Fruit fly (Drosophila melanogaster): ENCODE results near the gene lectin-29Ca.

The lectin-29Ca gene

DNA sequence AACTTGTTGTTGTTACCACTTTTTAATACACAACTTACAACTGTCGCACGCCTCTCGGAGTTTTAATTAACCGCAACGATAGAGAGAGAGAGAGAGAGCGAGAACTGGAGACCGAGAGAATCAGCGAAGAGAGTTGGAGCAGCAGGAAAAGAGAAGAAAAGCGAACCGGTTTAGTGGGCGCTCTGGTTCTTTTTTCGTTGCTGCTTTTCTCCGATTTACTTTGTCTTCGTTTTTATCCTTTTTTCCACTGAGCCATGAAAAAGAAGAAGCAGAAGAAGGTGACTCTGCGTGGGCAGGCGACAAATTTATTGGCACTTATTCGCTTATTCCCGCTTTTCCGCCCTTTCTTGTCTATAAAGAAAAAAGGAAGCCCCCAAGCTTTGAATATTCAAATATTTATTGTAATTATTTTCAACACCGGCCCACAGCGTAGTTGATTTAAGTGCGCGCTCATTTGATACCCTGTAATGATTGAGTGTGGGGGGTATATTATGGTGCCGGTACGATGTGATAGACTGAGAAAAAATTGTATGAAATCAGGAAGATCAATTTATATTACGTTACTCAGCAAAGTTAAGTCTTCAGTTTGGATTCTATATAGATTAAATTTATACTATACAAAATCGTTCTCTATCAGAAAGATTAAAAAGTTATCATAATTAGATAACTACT is 26.3 kb upstream of the lectin-29Ca start (continued):
- TF ChIP-seq OdsH (GFP tag; optimal IDR thresholded peaks at IDR 0.05) = peak; percentile 44
- peak; percentile 11 for TF ChIP-seq Met (GFP tag; optimal IDR thresholded peaks at IDR 0.05)
- peak; percentile 7; the same call in 1 of the 3 replicates for TF ChIP-seq eg (GFP tag; IDR thresholded peaks at IDR 0.05)
- TF ChIP-seq CG6163 (GFP tag; IDR thresholded peaks at IDR 0.05) = peak; percentile 72; the same call in 2 of the 3 replicates
- peak; percentile 9 for TF ChIP-seq CG3919 (GFP tag; optimal IDR thresholded peaks at IDR 0.05)
- TF ChIP-seq CG15336 (GFP tag; IDR thresholded peaks at IDR 0.05) = peak; percentile 32; the same call in 1 of the 2 replicates
- TF ChIP-seq Sox102F (GFP tag; optimal IDR thresholded peaks at IDR 0.05) = no peak
- TF ChIP-seq achi (GFP tag; optimal IDR thresholded peaks at IDR 0.05) = peak; percentile 7
- peak; percentile 67 for TF ChIP-seq CG9139 (GFP tag; optimal IDR thresholded peaks at IDR 0.05)

DNA sequence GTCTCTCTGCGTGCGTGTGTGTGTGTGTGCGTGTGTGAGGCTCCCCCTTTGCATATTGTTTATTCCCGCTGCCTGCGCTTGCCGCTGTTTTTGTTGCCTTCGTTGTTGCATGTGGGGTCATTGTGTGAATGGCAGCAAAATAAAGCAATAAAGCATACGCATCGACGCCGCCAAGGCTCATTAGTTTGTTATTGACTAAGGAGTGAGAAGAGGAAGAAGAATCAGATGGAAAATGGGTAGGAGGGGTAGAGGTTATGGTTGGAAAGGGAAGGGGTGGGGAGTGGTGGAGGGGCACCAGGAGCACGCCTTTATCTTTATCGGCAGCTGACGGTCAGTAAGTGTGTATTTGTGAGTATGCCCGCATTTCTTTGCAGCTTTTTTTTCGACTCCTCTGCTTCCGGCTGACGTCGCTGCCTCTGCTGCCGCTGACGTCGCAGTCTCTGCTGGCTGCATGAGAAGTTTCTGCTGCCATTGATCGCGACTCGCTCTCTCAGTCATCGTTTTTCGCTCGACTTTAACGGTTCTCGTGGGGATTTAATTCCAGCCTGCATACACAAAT is 25.4 kb upstream of the lectin-29Ca start:
- peak; percentile 2 for TF ChIP-seq vri (GFP tag; optimal IDR thresholded peaks at IDR 0.05)
- peak; percentile 75 to 77 for TF ChIP-seq ss (GFP tag; optimal IDR thresholded peaks at IDR 0.05)
- TF ChIP-seq CG1621 (tag; optimal IDR thresholded peaks at IDR 0.05) = peak; percentile 23
- TF ChIP-seq CG31627 (GFP tag; optimal IDR thresholded peaks at IDR 0.05) = no peak
- TF ChIP-seq achi (GFP tag; optimal IDR thresholded peaks at IDR 0.05) = peak; percentile 10
- TF ChIP-seq CG7368 (GFP tag; optimal IDR thresholded peaks at IDR 0.05) = peak; percentile 43
- TF ChIP-seq dsx (GFP tag; optimal IDR thresholded peaks at IDR 0.05; ENCODE audit: poor library complexity, severe bottlenecking) = peak; percentile 50
- peak; percentile 8 for TF ChIP-seq CG9139 (GFP tag; optimal IDR thresholded peaks at IDR 0.05)
- TF ChIP-seq Eip75B (GFP tag; optimal IDR thresholded peaks at IDR 0.05) = peak; percentile 10
- TF ChIP-seq CG6854 (GFP tag; optimal IDR thresholded peaks at IDR 0.05) = peak; percentile 56
- TF ChIP-seq Sox14 (GFP tag; optimal IDR thresholded peaks at IDR 0.05) = peak; percentile 18
- peak; percentile 32 for TF ChIP-seq CG3032 (tag; optimal IDR thresholded peaks at IDR 0.05)
- no peak for TF ChIP-seq Lpt (GFP tag; optimal IDR thresholded peaks at IDR 0.05)
- peak; percentile 42; the same call in 1 of the 3 replicates for TF ChIP-seq CG6163 (GFP tag; IDR thresholded peaks at IDR 0.05)
- TF ChIP-seq CG8319 (GFP tag; optimal IDR thresholded peaks at IDR 0.05) = no peak
- peak; percentile 28 for TF ChIP-seq Ets96B (tag; optimal IDR thresholded peaks at IDR 0.05)
- peak; percentile 34 for TF ChIP-seq CG16779 (tag; optimal IDR thresholded peaks at IDR 0.05)
- TF ChIP-seq pdm3 (GFP tag; optimal IDR thresholded peaks at IDR 0.05) = no peak
- TF ChIP-seq svp (GFP tag) = peak; percentile 96
- peak; percentile 75 for TF ChIP-seq Eip78C (GFP tag)
- peak; percentile 69 for TF ChIP-seq CG6808 (GFP tag; optimal IDR thresholded peaks at IDR 0.05)

DNA sequence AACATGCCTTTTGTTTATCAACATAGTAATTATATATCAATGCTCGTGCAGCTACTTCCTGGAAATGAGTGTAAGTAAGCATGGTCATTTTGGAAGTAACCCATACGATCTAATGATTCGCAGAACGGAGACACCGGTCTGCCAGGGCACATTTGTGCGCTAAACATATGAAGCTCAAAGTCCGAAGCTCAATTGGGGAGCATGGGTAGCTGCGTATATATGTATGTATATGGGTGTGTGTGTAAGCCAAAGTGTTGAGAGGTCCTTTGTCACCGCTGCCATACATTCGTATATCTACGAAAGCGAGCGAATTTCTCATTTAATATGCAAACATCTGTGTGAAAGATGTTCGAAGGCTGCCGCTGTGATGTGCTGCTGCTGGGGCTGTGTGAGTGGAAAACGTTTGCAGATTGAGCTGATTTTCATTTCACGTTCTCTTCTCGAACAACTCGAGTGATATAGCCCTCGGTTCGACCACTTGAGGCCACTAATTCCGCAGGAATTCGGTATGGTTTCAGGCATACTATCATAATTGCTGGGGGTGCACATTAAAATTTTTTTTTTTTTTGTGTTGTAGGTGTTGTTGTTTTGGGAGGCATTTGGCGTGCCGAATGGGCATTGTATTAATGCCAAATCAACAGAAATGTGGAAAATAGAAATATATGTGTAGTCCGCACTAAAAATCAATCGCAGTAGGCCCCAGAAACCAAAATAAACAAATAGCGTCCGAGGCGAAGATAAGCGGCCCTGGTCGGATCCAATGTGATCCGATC is 24.2 kb upstream of the lectin-29Ca start:
- TF ChIP-seq CG11294 (GFP tag; IDR thresholded peaks at IDR 0.05) = no peak
- TF ChIP-seq CG8119 (GFP tag; IDR thresholded peaks at IDR 0.05) = 0 out of 3 replicates have a peak, but pooled peaks have one; percentile 17
- no peak for TF ChIP-seq Eip75B (GFP tag; optimal IDR thresholded peaks at IDR 0.05)
- TF ChIP-seq net (GFP tag; optimal IDR thresholded peaks at IDR 0.05) = no peak
- TF ChIP-seq CG16779 (tag; optimal IDR thresholded peaks at IDR 0.05) = no peak
- TF ChIP-seq fd85E (GFP tag; optimal IDR thresholded peaks at IDR 0.05) = no peak
- no peak for TF ChIP-seq CG8632 (GFP tag; optimal IDR thresholded peaks at IDR 0.05)
- TF ChIP-seq spab (GFP tag; optimal IDR thresholded peaks at IDR 0.05) = peak; percentile 11
- TF ChIP-seq acj6 (GFP tag; optimal IDR thresholded peaks at IDR 0.05) = no peak
- TF ChIP-seq CG34406 (GFP tag; optimal IDR thresholded peaks at IDR 0.05) = no peak
- no peak for TF ChIP-seq Gug (GFP tag; IDR thresholded peaks at IDR 0.05)
- peak; percentile 32 for TF ChIP-seq CG6808 (GFP tag; optimal IDR thresholded peaks at IDR 0.05)
- no peak for TF ChIP-seq CG6854 (GFP tag; optimal IDR thresholded peaks at IDR 0.05)
- TF ChIP-seq Hr38 (GFP tag; optimal IDR thresholded peaks at IDR 0.05) = no peak
- peak; percentile 61 for TF ChIP-seq Eip78C (GFP tag)
- TF ChIP-seq CG9139 (GFP tag; optimal IDR thresholded peaks at IDR 0.05) = peak; percentile 38
- no peak for TF ChIP-seq CG10669 (GFP tag; optimal IDR thresholded peaks at IDR 0.05)
- no peak for TF ChIP-seq Ets21C (GFP tag; optimal IDR thresholded peaks at IDR 0.05)
- peak; percentile 22 for TF ChIP-seq CG6276 (GFP tag; optimal IDR thresholded peaks at IDR 0.05)
- no peak for TF ChIP-seq cyc (GFP tag; optimal IDR thresholded peaks at IDR 0.05)
- TF ChIP-seq svp (GFP tag) = peak; percentile 57
- peak; percentile 36 to 49 for TF ChIP-seq ss (GFP tag; optimal IDR thresholded peaks at IDR 0.05)

Data from whole organism, prepupa.